Fruit fly (Drosophila melanogaster) whole organism, embryonic: ENCODE measurements around the gene CG45488.

ENCODE experiments used
- CG11085 ChIP-seq: fragments of 200-800 bp; sonication (Bioruptor generic); IDR thresholded peaks from 2 replicates; pipeline ENCODE4 v1.3.6; 2022; ENCODE audit warnings: missing biosample characterization, missing genetic modification characterization
- CG7745 ChIP-seq: fragments of 200-800 bp; sonication (Bioruptor generic); optimal IDR thresholded peaks from 2 replicates; lab custom pipeline; 2018; ENCODE audit warnings: missing biosample characterization, mild to moderate bottlenecking, missing genetic modification characterization, moderate library complexity
- Camta ChIP-seq: fragments of 200-800 bp; sonication (Bioruptor generic); optimal IDR thresholded peaks from 2 replicates; lab custom pipeline; 2016; ENCODE audit warnings: missing biosample characterization, missing genetic modification characterization
- YL-1 ChIP-seq: fragments of 200-800 bp; sonication (Bioruptor generic); optimal IDR thresholded peaks from 3 replicates; lab custom pipeline; 2017; ENCODE audit warnings: missing biosample characterization, mild to moderate bottlenecking, missing genetic modification characterization
- caup ChIP-seq: fragments of 200-800 bp; sonication (Bioruptor generic); optimal IDR thresholded peaks from 3 replicates; lab custom pipeline; 2017; ENCODE audit warnings: missing biosample characterization, mild to moderate bottlenecking, missing genetic modification characterization, moderate library complexity; ENCODE audit not compliant: severe bottlenecking
- lbe ChIP-seq: fragments of 200-800 bp; sonication (Bioruptor generic); optimal IDR thresholded peaks from 2 replicates; lab custom pipeline; 2016; ENCODE audit warnings: missing biosample characterization, mild to moderate bottlenecking, missing genetic modification characterization
- repo ChIP-seq: fragments of 200-800 bp; sonication (Bioruptor generic); optimal IDR thresholded peaks from 2 replicates; lab custom pipeline; 2016; ENCODE audit warnings: missing biosample characterization, missing genetic modification characterization
- sc ChIP-seq, 3 experiments: fragments of >200 bp in 2 of 3; fragments of 200-800 bp in 1 of 3; sonication (Bioruptor generic) in 1 of 3; optimal IDR thresholded peaks; 2 replicates in 2 of 3; 3 replicates in 1 of 3; lab custom pipeline; 2017; ENCODE audit warnings: mild to moderate bottlenecking in 1 of 3, missing biosample characterization in 1 of 3, missing genetic modification characterization in 1 of 3, missing genetic modification reagents in 1 of 3

- TF ChIP-seq CG11085 (GFP tag; lab: Robert Waterston, UW) (no peak), lbe (no peak), Camta (GFP tag; lab: Kevin White, UChicago) (no peak), repo (GFP tag; lab: Kevin White, UChicago) (no peak), sc (optimal IDR thresholded peaks at IDR 0.05; lab: Kevin White, UChicago) (no peak), sc (GFP tag; optimal IDR thresholded peaks at IDR 0.05; lab: Kevin White, UChicago) (no peak), YL-1 (GFP tag; lab: Kevin White, UChicago) (no peak), CG7745 (no peak), caup (no peak)
Measured at dm6 chrX:19884204-19884603, 36.0 kb downstream of the CG45488 start.
